Worm (Caenorhabditis elegans): ENCODE results near the gene F49H12.7.
A peak's percentile ranks its signal among the peaks of the same experiment; 100 is the strongest.

Gene F49H12.7

ce11 chrX:2071392-2072001 is 6.7 kb downstream of the F49H12.7 start (continued):
- TF ChIP-seq nhr-76 (tag; optimal IDR thresholded peaks at IDR 0.05) (no peak), nhr-25 (tag; optimal IDR thresholded peaks at IDR 0.05) (peak; percentile 88), mml-1 (tag; optimal IDR thresholded peaks at IDR 0.05) (no peak), nhr-28 (tag; optimal IDR thresholded peaks at IDR 0.05) (no peak), fkh-10 (GFP tag; optimal IDR thresholded peaks at IDR 0.05) (no peak)

- TF ChIP-seq nhr-23 (tag; optimal IDR thresholded peaks at IDR 0.05) (peak; percentile 87), ceh-28 (tag; optimal IDR thresholded peaks at IDR 0.05) (no peak), nhr-25 (tag; optimal IDR thresholded peaks at IDR 0.05) (peak; percentile 59), ZK546.5 (tag; optimal IDR thresholded peaks at IDR 0.05) (no peak), egl-5 (tag; optimal IDR thresholded peaks at IDR 0.05) (peak; percentile 20)
Observed at ce11 chrX:2074055-2074454, 9.2 kb downstream of the F49H12.7 start, which contains the start of gene txdc-12.2. Gene txdc-12.2 (plus strand): TSS chrX:2074450.

- peak; percentile 20 for TF ChIP-seq elt-1 (tag; optimal IDR thresholded peaks at IDR 0.05)
- no peak for TF ChIP-seq skn-1 (tag; optimal IDR thresholded peaks at IDR 0.05)
Observed at ce11 chrX:2075169-2075568, 10.3 kb downstream of the F49H12.7 start.

- TF ChIP-seq pqm-1 (tag; optimal IDR thresholded peaks at IDR 0.05): no peak
- TF ChIP-seq egl-27 (tag; optimal IDR thresholded peaks at IDR 0.05): no peak
- TF ChIP-seq lin-15B (tag; optimal IDR thresholded peaks at IDR 0.05): no peak
- no peak for TF ChIP-seq lsy-12 (tag; optimal IDR thresholded peaks at IDR 0.05)
- TF ChIP-seq hmg-11 (tag; optimal IDR thresholded peaks at IDR 0.05): no peak
- no peak for TF ChIP-seq nfya-1 (tag; optimal IDR thresholded peaks at IDR 0.05; ENCODE audit: insufficient read depth)
- TF ChIP-seq zag-1 (tag; optimal IDR thresholded peaks at IDR 0.05): no peak
- TF ChIP-seq R02D3.7 (tag; optimal IDR thresholded peaks at IDR 0.05): no peak
- no peak for TF ChIP-seq fkh-10 (GFP tag; optimal IDR thresholded peaks at IDR 0.05)
- TF ChIP-seq nhr-67 (tag; optimal IDR thresholded peaks at IDR 0.05): no peak
- TF ChIP-seq lin-39 (tag; optimal IDR thresholded peaks at IDR 0.05): no peak
- no peak for TF ChIP-seq nhr-43 (tag; optimal IDR thresholded peaks at IDR 0.05; ENCODE audit: poor library complexity, severe bottlenecking)
- no peak for TF ChIP-seq nhr-237 (tag; optimal IDR thresholded peaks at IDR 0.05)
- TF ChIP-seq daf-12 (tag; optimal IDR thresholded peaks at IDR 0.05): no peak
- TF ChIP-seq ceh-9 (tag; optimal IDR thresholded peaks at IDR 0.05): no peak
- TF ChIP-seq ztf-4 (tag; optimal IDR thresholded peaks at IDR 0.05): no peak
- no peak for TF ChIP-seq jun-1 (tag; optimal IDR thresholded peaks at IDR 0.05)
- TF ChIP-seq ceh-28 (tag; optimal IDR thresholded peaks at IDR 0.05): no peak
- no peak for TF ChIP-seq tbx-2 (tag; optimal IDR thresholded peaks at IDR 0.05)
Observed at ce11 chrX:2078822-2079221, 14.0 kb downstream of the F49H12.7 start.

ce11 chrX:2079536-2079935 is 14.7 kb downstream of the F49H12.7 start, which contains the start of gene F49H12.4:
Gene F49H12.4 (plus strand): TSS chrX:2079836.
- no peak for TF ChIP-seq elt-1 (tag; optimal IDR thresholded peaks at IDR 0.05)
- no peak for TF ChIP-seq nfya-1 (tag; optimal IDR thresholded peaks at IDR 0.05; ENCODE audit: insufficient read depth)
- TF ChIP-seq ceh-28 (tag; optimal IDR thresholded peaks at IDR 0.05): no peak
- no peak for TF ChIP-seq hmg-11 (tag; optimal IDR thresholded peaks at IDR 0.05)
- TF ChIP-seq unc-62 (GFP tag; optimal IDR thresholded peaks at IDR 0.05): no peak
- TF ChIP-seq ama-1 (optimal IDR thresholded peaks at IDR 0.05): no peak
- TF ChIP-seq sea-2 (GFP tag; optimal IDR thresholded peaks at IDR 0.05): no peak
- no peak for TF ChIP-seq tbx-2 (tag; optimal IDR thresholded peaks at IDR 0.05)
- TF ChIP-seq nhr-76 (tag; optimal IDR thresholded peaks at IDR 0.05): no peak
- no peak for TF ChIP-seq nhr-237 (tag; optimal IDR thresholded peaks at IDR 0.05)
- no peak for TF ChIP-seq ztf-4 (tag; optimal IDR thresholded peaks at IDR 0.05)
- no peak for TF ChIP-seq fkh-2 (tag; optimal IDR thresholded peaks at IDR 0.05)
- TF ChIP-seq ztf-11 (tag; optimal IDR thresholded peaks at IDR 0.05): no peak
- no peak for TF ChIP-seq pqm-1 (tag; optimal IDR thresholded peaks at IDR 0.05)
- TF ChIP-seq nhr-28 (tag; optimal IDR thresholded peaks at IDR 0.05): no peak
- TF ChIP-seq egl-27 (tag; optimal IDR thresholded peaks at IDR 0.05): no peak
- no peak for TF ChIP-seq R02D3.7 (tag; optimal IDR thresholded peaks at IDR 0.05)
- no peak for TF ChIP-seq daf-12 (tag; optimal IDR thresholded peaks at IDR 0.05)
- no peak for TF ChIP-seq snpc-4 (tag; optimal IDR thresholded peaks at IDR 0.05)
